Fruit fly (Drosophila melanogaster) whole organism, prepupa: ENCODE data around the gene Slc45-1.

ENCODE experiments used
- Hr38 ChIP-seq: sonication (Bioruptor generic); optimal IDR thresholded peaks from 2 replicates; lab custom pipeline; 2016; ENCODE audit warnings: missing biosample characterization, missing genetic modification characterization
- svp ChIP-seq: fragments of 200-800 bp; sonication (Bioruptor generic); peaks from one replicate; lab custom pipeline; 2016; ENCODE audit warnings: missing biosample characterization, missing genetic modification characterization

Gene Slc45-1

DNA sequence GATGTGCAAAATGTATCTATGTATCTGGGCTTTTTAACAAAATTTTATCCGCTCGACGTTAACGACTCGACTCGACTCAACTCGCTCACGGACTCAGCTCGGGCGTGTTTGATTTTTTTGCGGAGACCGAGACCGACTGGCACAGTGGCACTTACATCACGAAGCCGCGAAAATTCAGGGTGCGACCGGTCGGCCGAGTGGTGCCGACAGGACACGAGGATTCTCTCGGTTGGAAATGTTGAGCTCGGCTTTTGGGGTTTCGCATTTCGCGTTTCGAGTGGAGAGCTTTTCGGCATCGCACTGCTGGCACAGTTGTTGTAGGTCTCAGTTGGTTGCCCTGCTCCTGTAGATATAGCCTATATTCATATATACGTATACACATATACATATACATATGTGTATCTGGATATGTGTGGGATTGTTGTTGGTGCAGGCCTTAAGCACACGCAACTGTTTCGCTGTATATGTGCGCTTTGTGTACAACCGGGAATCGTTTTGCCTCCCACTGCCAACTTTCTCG lies 26.5 kb downstream of the Slc45-1 start, which contains the start of gene Rdl:
Rdl (minus strand) TSS at position 97 of the 520 bp plus-strand sequence.
- TF ChIP-seq Hr38 (GFP tag; lab: Kevin White, UChicago) (no peak), svp (GFP tag; lab: Kevin White, UChicago) (peak; percentile 36)
